Fruit fly (Drosophila melanogaster) whole organism, pupa: ENCODE measurements around the gene Srr.

Source experiments
- CG12605 ChIP-seq: fragments of 200-800 bp; sonication (Bioruptor generic); IDR thresholded peaks from 2 replicates; pipeline ENCODE4 v1.3.6; 2022; ENCODE audit warnings: missing biosample characterization, missing genetic modification characterization
- CG15710 ChIP-seq: fragments of 200-800 bp; sonication (Bioruptor generic); optimal IDR thresholded peaks from 2 replicates; lab custom pipeline; 2018; ENCODE audit warnings: missing biosample characterization, mild to moderate bottlenecking, missing genetic modification characterization, moderate library complexity
- fd96Ca ChIP-seq: fragments of 200-800 bp; sonication (Bioruptor generic); IDR thresholded peaks from 3 replicates; pipeline ENCODE4 v1.3.6; 2022; ENCODE audit warnings: missing biosample characterization, missing genetic modification characterization
- rn ChIP-seq: fragments of 200-800 bp; sonication (Bioruptor generic); IDR thresholded peaks from 2 replicates; pipeline ENCODE4 v1.3.6; 2022; ENCODE audit warnings: missing biosample characterization, missing genetic modification characterization

DNA sequence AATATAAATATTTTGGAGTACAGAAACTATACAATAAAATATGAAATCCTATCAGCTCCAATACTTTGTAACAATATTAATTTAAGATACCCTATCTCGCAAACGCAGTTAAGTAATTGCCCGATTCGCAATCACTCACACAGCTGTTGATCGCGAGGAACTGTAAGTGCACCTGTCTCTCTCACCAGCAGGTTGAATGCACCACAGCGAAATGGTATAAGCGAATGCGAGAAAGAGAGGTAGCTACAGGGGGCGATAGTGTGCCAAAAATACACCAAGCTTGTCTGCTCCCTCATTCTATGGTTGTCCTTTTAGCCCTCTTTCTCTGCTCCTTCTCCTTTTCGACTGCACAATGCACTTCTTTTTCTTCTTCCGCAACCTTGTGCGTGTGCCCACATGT is 26.4 kb upstream of the Srr start:
- TF ChIP-seq rn (GFP tag; lab: Robert Waterston, UW) = no peak
- TF ChIP-seq CG15710 (tag; lab: Kevin White, UChicago) = no peak
- TF ChIP-seq fd96Ca (GFP tag; lab: Robert Waterston, UW) = no peak; the same call in 1 of the 3 replicates
- no peak for TF ChIP-seq CG12605 (GFP tag; lab: Robert Waterston, UW)
